Fruit fly (Drosophila melanogaster): Measurements from ENCODE around the gene CG33764.

Gene CG33764

DNA sequence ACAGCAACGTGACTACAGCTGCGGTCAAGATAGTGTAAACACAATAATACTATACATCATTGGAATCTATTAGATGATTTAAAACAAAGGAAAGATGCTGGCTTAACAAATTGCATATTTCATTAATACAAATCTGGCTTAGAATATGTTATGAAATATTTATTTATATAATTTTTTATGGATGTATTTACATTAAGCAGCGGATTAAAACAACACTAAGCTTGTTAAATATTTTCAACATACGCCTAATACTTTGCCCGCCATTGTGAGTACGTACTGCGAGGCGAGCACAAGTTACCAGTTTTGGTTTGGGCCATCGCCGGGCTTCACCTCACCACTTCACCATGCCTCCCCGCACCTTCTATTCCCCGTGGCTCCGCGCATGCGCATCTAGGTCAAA lies 2.6 kb upstream of the CG33764 start (continued):
- TF ChIP-seq GATAd (GFP tag; optimal IDR thresholded peaks at IDR 0.05) (no peak), br (GFP tag; optimal IDR thresholded peaks at IDR 0.05) (peak; percentile 56), Dif (GFP tag; optimal IDR thresholded peaks at IDR 0.05; ENCODE audit: partially characterized antibody) (no peak), CG32264 (GFP tag; optimal IDR thresholded peaks at IDR 0.05) (no peak), brk (GFP tag; optimal IDR thresholded peaks at IDR 0.05) (peak; percentile 55), dsf (GFP tag; optimal IDR thresholded peaks at IDR 0.05; ENCODE audit: borderline replicate concordance) (no peak), Hr83 (GFP tag; optimal IDR thresholded peaks at IDR 0.05; ENCODE audit: poor library complexity, severe bottlenecking) (no peak), foxo (GFP tag; optimal IDR thresholded peaks at IDR 0.05) (peak in 1 of 2 experiments; percentile 86), fru (GFP tag; optimal IDR thresholded peaks at IDR 0.05) (peak; percentile 71), Jra (GFP tag; optimal IDR thresholded peaks at IDR 0.05) (no peak), pan (optimal IDR thresholded peaks at IDR 0.05) (no peak), sage (GFP tag; optimal IDR thresholded peaks at IDR 0.05) (peak; percentile 47), rgr (GFP tag; optimal IDR thresholded peaks at IDR 0.05) (peak; percentile 79), usp (GFP tag; optimal IDR thresholded peaks at IDR 0.05) (no peak), lola (GFP tag; optimal IDR thresholded peaks at IDR 0.05) (no peak), CrebA (GFP tag; optimal IDR thresholded peaks at IDR 0.05; ENCODE audit: borderline replicate concordance) (no peak)

DNA sequence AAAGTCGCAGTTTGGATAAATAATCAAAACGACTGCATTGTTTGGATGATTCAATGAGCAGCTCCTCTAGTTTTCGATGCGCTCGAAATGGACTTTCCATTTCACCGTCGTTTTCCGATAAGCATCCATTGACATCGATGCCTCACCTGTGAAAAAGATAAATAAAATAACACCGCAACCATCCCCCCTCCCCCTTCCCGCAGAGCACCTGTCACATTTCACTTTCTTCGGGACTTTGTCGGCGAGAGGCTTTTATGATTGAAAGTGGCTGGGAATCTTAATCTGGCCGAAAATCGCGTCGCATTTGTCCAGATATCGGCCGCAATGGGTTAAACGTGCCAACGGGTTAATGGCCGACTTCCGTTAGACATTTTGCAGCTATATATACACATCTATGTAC lies 1.9 kb upstream of the CG33764 start:
- TF ChIP-seq Jra (GFP tag; optimal IDR thresholded peaks at IDR 0.05): no peak
- TF ChIP-seq usp (GFP tag; optimal IDR thresholded peaks at IDR 0.05): no peak
- TF ChIP-seq lola (GFP tag; optimal IDR thresholded peaks at IDR 0.05): no peak
- no peak for TF ChIP-seq CrebA (GFP tag; optimal IDR thresholded peaks at IDR 0.05; ENCODE audit: borderline replicate concordance)
- no peak for TF ChIP-seq jim (GFP tag; optimal IDR thresholded peaks at IDR 0.05)
- no peak for TF ChIP-seq Hr83 (GFP tag; optimal IDR thresholded peaks at IDR 0.05; ENCODE audit: poor library complexity, severe bottlenecking)
- no peak for TF ChIP-seq br (GFP tag; optimal IDR thresholded peaks at IDR 0.05)
- no peak for TF ChIP-seq brk (GFP tag; optimal IDR thresholded peaks at IDR 0.05)
- no peak for TF ChIP-seq Dfd (GFP tag; optimal IDR thresholded peaks at IDR 0.05)
- TF ChIP-seq HLH106 (tag; optimal IDR thresholded peaks at IDR 0.05): no peak
- no peak for TF ChIP-seq psq (GFP tag; optimal IDR thresholded peaks at IDR 0.05)
- TF ChIP-seq OdsH (GFP tag; optimal IDR thresholded peaks at IDR 0.05): no peak
- no peak for TF ChIP-seq Hnf4 (GFP tag; optimal IDR thresholded peaks at IDR 0.05)
- no peak for TF ChIP-seq Rel (GFP tag; optimal IDR thresholded peaks at IDR 0.05)
- TF ChIP-seq Rel (tag; optimal IDR thresholded peaks at IDR 0.05): no peak
- no peak for TF ChIP-seq fru (GFP tag; optimal IDR thresholded peaks at IDR 0.05)
- no peak for TF ChIP-seq sage (GFP tag; optimal IDR thresholded peaks at IDR 0.05)

dm6 chr3L:4265836-4266235 lies 1.5 kb downstream of the CG33764 start:
- TF ChIP-seq GATAd (GFP tag; optimal IDR thresholded peaks at IDR 0.05) (no peak), HLH106 (tag; optimal IDR thresholded peaks at IDR 0.05) (no peak), dmrt93B (GFP tag; optimal IDR thresholded peaks at IDR 0.05) (no peak), fru (GFP tag; optimal IDR thresholded peaks at IDR 0.05) (no peak), tai (GFP tag; optimal IDR thresholded peaks at IDR 0.05) (no peak), Dif (GFP tag; optimal IDR thresholded peaks at IDR 0.05; ENCODE audit: partially characterized antibody) (no peak), dsf (GFP tag; optimal IDR thresholded peaks at IDR 0.05; ENCODE audit: borderline replicate concordance) (no peak), CG9705 (GFP tag; optimal IDR thresholded peaks at IDR 0.05) (no peak), brk (GFP tag; optimal IDR thresholded peaks at IDR 0.05) (no peak), woc (GFP tag; optimal IDR thresholded peaks at IDR 0.05) (no peak), pan (optimal IDR thresholded peaks at IDR 0.05) (no peak), Rel (GFP tag; optimal IDR thresholded peaks at IDR 0.05) (no peak), Rel (tag; optimal IDR thresholded peaks at IDR 0.05) (no peak)

DNA sequence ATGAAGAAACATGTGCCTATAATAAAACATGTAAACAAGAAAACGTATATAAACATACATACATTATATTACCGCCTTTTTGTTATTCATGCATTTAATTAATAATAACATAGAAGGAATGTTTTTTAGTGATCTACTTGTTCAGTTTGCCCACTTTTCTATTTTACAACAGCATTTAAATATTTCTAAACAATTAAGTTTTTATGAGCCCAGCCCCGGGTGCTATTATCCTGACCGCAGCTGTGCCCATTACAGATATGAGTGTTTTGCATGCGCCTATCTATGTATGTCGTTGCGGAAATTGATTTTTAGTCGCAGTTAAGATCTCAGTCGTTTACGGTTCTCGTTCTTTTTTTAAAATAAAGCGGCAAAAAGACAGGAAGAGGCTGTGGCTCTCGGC lies 2.3 kb downstream of the CG33764 start:
- no peak for TF ChIP-seq Myc (optimal IDR thresholded peaks at IDR 0.05)
- TF ChIP-seq CG9705 (GFP tag; optimal IDR thresholded peaks at IDR 0.05): no peak
- TF ChIP-seq lola (GFP tag; optimal IDR thresholded peaks at IDR 0.05): no peak
- TF ChIP-seq rgr (GFP tag; optimal IDR thresholded peaks at IDR 0.05): no peak
- no peak for TF ChIP-seq CrebA (GFP tag; optimal IDR thresholded peaks at IDR 0.05; ENCODE audit: borderline replicate concordance)
- no peak for TF ChIP-seq Dif (GFP tag; optimal IDR thresholded peaks at IDR 0.05; ENCODE audit: partially characterized antibody)
- TF ChIP-seq Vsx2 (GFP tag; optimal IDR thresholded peaks at IDR 0.05; ENCODE audit: partially characterized antibody): no peak
- TF ChIP-seq OdsH (GFP tag; optimal IDR thresholded peaks at IDR 0.05): no peak
- no peak for TF ChIP-seq fru (GFP tag; optimal IDR thresholded peaks at IDR 0.05)
- TF ChIP-seq pan (optimal IDR thresholded peaks at IDR 0.05): no peak
- TF ChIP-seq CG32264 (GFP tag; optimal IDR thresholded peaks at IDR 0.05): no peak
- TF ChIP-seq brk (GFP tag; optimal IDR thresholded peaks at IDR 0.05): no peak
- no peak for TF ChIP-seq Hr78 (GFP tag; optimal IDR thresholded peaks at IDR 0.05)

DNA sequence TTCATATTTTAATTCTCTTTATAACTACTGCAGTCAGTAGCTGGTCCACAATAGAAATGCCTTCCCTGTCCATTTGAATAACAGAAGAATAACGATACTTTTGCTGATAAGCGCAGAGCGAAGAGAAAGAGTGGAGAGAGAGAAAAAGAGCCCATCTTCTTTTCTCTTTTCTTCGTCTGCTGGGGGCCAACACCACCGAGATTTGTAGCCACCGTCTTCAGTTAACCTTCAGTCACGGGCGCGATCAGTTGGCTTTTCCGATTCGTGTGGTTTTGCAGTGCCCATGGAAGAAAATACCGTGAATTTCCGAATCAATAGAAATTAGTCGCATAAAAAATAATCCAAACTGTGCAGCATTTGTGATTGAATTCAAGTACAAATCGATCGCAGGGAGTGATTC lies 3.8 kb downstream of the CG33764 start, which contains the start of gene CG1273:
TSS of gene CG1273 (plus strand) at position 218 of the 400 bp plus-strand sequence.
- TF ChIP-seq Rel (GFP tag; optimal IDR thresholded peaks at IDR 0.05) (no peak), Rel (tag; optimal IDR thresholded peaks at IDR 0.05) (no peak), tai (GFP tag; optimal IDR thresholded peaks at IDR 0.05) (no peak), Dif (GFP tag; optimal IDR thresholded peaks at IDR 0.05; ENCODE audit: partially characterized antibody) (no peak), Myc (optimal IDR thresholded peaks at IDR 0.05) (no peak), Hnf4 (GFP tag; optimal IDR thresholded peaks at IDR 0.05) (no peak), OdsH (GFP tag; optimal IDR thresholded peaks at IDR 0.05) (no peak), GATAd (GFP tag; optimal IDR thresholded peaks at IDR 0.05) (no peak), usp (GFP tag; optimal IDR thresholded peaks at IDR 0.05) (no peak), Hr83 (GFP tag; optimal IDR thresholded peaks at IDR 0.05; ENCODE audit: poor library complexity, severe bottlenecking) (no peak)
